Worm (Caenorhabditis elegans) whole organism, young adult: Measurements from ENCODE around the gene dpm-3.

ENCODE experiments used
- C17E4.6 ChIP-seq: fragments of 200-800 bp; sonication (Bioruptor generic); IDR thresholded peaks from 2 replicates; pipeline ENCODE4 v1.3.6; 2022; ENCODE audit warnings: missing genetic modification reagents, missing genetic modification characterization, missing compliant biosample characterization
- D2030.7 ChIP-seq: fragments of 200-800 bp; sonication (Bioruptor generic); IDR thresholded peaks from 2 replicates; pipeline ENCODE4 v1.3.6; 2022; ENCODE audit warnings: missing genetic modification reagents, missing genetic modification characterization, missing compliant biosample characterization
- F37B4.10 ChIP-seq: fragments of 200-800 bp; sonication (Bioruptor generic); IDR thresholded peaks from 2 replicates; pipeline ENCODE4 v1.3.6; 2022; ENCODE audit warnings: missing genetic modification characterization, missing compliant biosample characterization
- T07F8.4 ChIP-seq: sonication (generic microtip); optimal IDR thresholded peaks from 2 replicates; lab custom pipeline; 2016; ENCODE audit warnings: mild to moderate bottlenecking, missing genetic modification characterization, moderate library complexity, missing compliant biosample characterization
- ama-1 ChIP-seq, 3 experiments: fragments of 150-350 bp in 1 of 3; sonication (generic microtip) in 2 of 3; optimal IDR thresholded peaks; 2 replicates each; lab custom pipeline; 2014 to 2018; ENCODE audit warnings: missing biosample characterization in 2 of 3, missing genetic modification characterization in 2 of 3, missing genetic modification reagents in 2 of 3
- ccch-3 ChIP-seq: fragments of 200-800 bp; sonication (Bioruptor generic); optimal IDR thresholded peaks from 2 replicates; lab custom pipeline; 2018; ENCODE audit warnings: mild to moderate bottlenecking, missing genetic modification characterization, missing compliant biosample characterization
- ceh-79 ChIP-seq: sonication (generic microtip); optimal IDR thresholded peaks from 2 replicates; lab custom pipeline; 2017; ENCODE audit warnings: mild to moderate bottlenecking, missing genetic modification characterization, missing compliant biosample characterization
- egl-18 ChIP-seq: fragments of 200-800 bp; sonication (Bioruptor generic); IDR thresholded peaks from 2 replicates; pipeline ENCODE4 v1.3.6; 2022; ENCODE audit warnings: missing genetic modification reagents, missing genetic modification characterization, missing compliant biosample characterization
- ekl-4 ChIP-seq: fragments of 200-800 bp; sonication (Bioruptor generic); IDR thresholded peaks from 2 replicates; pipeline ENCODE4 v1.3.6; 2022; ENCODE audit warnings: missing genetic modification reagents, missing genetic modification characterization, missing compliant biosample characterization
- hlh-26 ChIP-seq: fragments of 200-800 bp; sonication (Bioruptor generic); conservative IDR thresholded peaks from 2 replicates; pipeline ENCODE4 v1.3.6; 2022; ENCODE audit warnings: missing genetic modification reagents, missing genetic modification characterization, missing compliant biosample characterization
- nfya-1 ChIP-seq: sonication (generic microtip); optimal IDR thresholded peaks from 2 replicates; lab custom pipeline; 2017; ENCODE audit warnings: antibody characterized with exemption, missing compliant biosample characterization, missing genetic modification characterization, borderline replicate concordance; ENCODE audit not compliant: insufficient read depth
- unc-62 ChIP-seq: fragments of 150-350 bp; optimal IDR thresholded peaks from 2 replicates; lab custom pipeline; 2014; ENCODE audit warnings: missing biosample characterization, missing genetic modification reagents, missing genetic modification characterization
- ztf-26 ChIP-seq: sonication (generic microtip); optimal IDR thresholded peaks from 2 replicates; lab custom pipeline; 2017; ENCODE audit warnings: missing genetic modification characterization, missing compliant biosample characterization

- TF ChIP-seq ama-1 (optimal IDR thresholded peaks at IDR 0.05; lab: Kevin White, UChicago) (no peak), ama-1 (GFP tag; optimal IDR thresholded peaks at IDR 0.05; lab: Kevin White, UChicago) (no peak), F37B4.10 (GFP tag; lab: Robert Waterston, UW) (no peak), nfya-1 (no peak), C17E4.6 (GFP tag; lab: Robert Waterston, UW) (no peak), ccch-3 (no peak), D2030.7 (GFP tag; lab: Robert Waterston, UW) (no peak), ekl-4 (GFP tag; lab: Robert Waterston, UW) (no peak), unc-62 (GFP tag; lab: Kevin White, UChicago) (no peak), T07F8.4 (no peak), ztf-26 (tag; lab: Kevin White, UChicago) (no peak), egl-18 (GFP tag; lab: Robert Waterston, UW) (no peak), ceh-79 (tag; lab: Kevin White, UChicago) (no peak), hlh-26 (GFP tag; lab: Robert Waterston, UW) (no peak)
Observed at ce11 chrIV:12349639-12350038, 41.7 kb upstream of the dpm-3 start, which contains the start of gene best-22.
